Worm (Caenorhabditis elegans) whole organism, L3 larva: ENCODE data around the gene ula-1.

Experiments used
- fkh-2 ChIP-seq: fragments of 150-350 bp; optimal IDR thresholded peaks from 2 replicates; lab custom pipeline; 2014; ENCODE audit warnings: missing biosample characterization, missing genetic modification reagents, missing genetic modification characterization
- fos-1 ChIP-seq: fragments of 150-350 bp; optimal IDR thresholded peaks from 2 replicates; lab custom pipeline; 2014; ENCODE audit warnings: missing biosample characterization, missing genetic modification characterization
- lin-15B ChIP-seq: fragments of 150-350 bp; optimal IDR thresholded peaks from 2 replicates; lab custom pipeline; 2014; ENCODE audit warnings: missing biosample characterization, missing genetic modification characterization
- lsy-12 ChIP-seq: sonication (generic microtip); optimal IDR thresholded peaks from 2 replicates; lab custom pipeline; 2016; ENCODE audit warnings: mild to moderate bottlenecking, missing genetic modification characterization, missing compliant biosample characterization
- nfya-1 ChIP-seq: sonication (generic microtip); optimal IDR thresholded peaks from 2 replicates; lab custom pipeline; 2017; ENCODE audit warnings: missing genetic modification characterization, mild to moderate bottlenecking, missing compliant biosample characterization, antibody characterized with exemption, moderate library complexity; ENCODE audit not compliant: insufficient read depth
- nhr-12 ChIP-seq: fragments of 150-350 bp; optimal IDR thresholded peaks from 2 replicates; lab custom pipeline; 2014; ENCODE audit warnings: missing biosample characterization, missing genetic modification characterization
- nhr-23 ChIP-seq: fragments of 150-350 bp; optimal IDR thresholded peaks from 2 replicates; lab custom pipeline; 2014; ENCODE audit warnings: missing biosample characterization, missing genetic modification reagents, missing genetic modification characterization
- nhr-28 ChIP-seq: fragments of 150-350 bp; optimal IDR thresholded peaks from 2 replicates; lab custom pipeline; 2014; ENCODE audit warnings: missing biosample characterization, missing genetic modification characterization
- nhr-67 ChIP-seq: fragments of 150-350 bp; optimal IDR thresholded peaks from 2 replicates; lab custom pipeline; 2014; ENCODE audit warnings: missing biosample characterization, missing genetic modification characterization
- pha-4 ChIP-seq: fragments of 150-350 bp; optimal IDR thresholded peaks from 2 replicates; lab custom pipeline; 2014; ENCODE audit warnings: missing biosample characterization, missing genetic modification reagents, missing genetic modification characterization
- unc-39 ChIP-seq: sonication (generic microtip); optimal IDR thresholded peaks from 4 replicates; lab custom pipeline; 2017; ENCODE audit warnings: missing biosample characterization, missing genetic modification characterization
- unc-62 ChIP-seq: fragments of 150-350 bp; sonication (generic microtip); optimal IDR thresholded peaks from 4 replicates; lab custom pipeline; 2014; ENCODE audit warnings: missing biosample characterization, missing genetic modification reagents, missing genetic modification characterization

The ula-1 gene

ce11 chrIII:4870478-4870877 is 49.6 kb downstream of the ula-1 start, which contains the start of gene gipc-1:
Gene gipc-1 (plus strand): TSS chrIII:4870778.
- TF ChIP-seq unc-62 (GFP tag; lab: Kevin White, UChicago) (no peak), pha-4 (tag; lab: Kevin White, UChicago) (no peak)

ce11 chrIII:4868643-4869042 is 51.5 kb downstream of the ula-1 start, which contains the start of the genes msd-4 and C35D10.3:
Gene msd-4 (minus strand): TSS chrIII:4868743.
Gene C35D10.3 (plus strand): TSS chrIII:4868921.
- TF ChIP-seq nhr-67 (tag; lab: Kevin White, UChicago): no peak
- TF ChIP-seq lsy-12 (tag; lab: Kevin White, UChicago): no peak
- no peak for TF ChIP-seq unc-39 (tag; lab: Kevin White, UChicago)
- TF ChIP-seq nfya-1: no peak
- no peak for TF ChIP-seq lin-15B (tag; lab: Kevin White, UChicago)
- no peak for TF ChIP-seq fkh-2 (tag; lab: Kevin White, UChicago)
- TF ChIP-seq fos-1 (tag; lab: Kevin White, UChicago): no peak
- no peak for TF ChIP-seq nhr-28
- no peak for TF ChIP-seq nhr-23 (tag; lab: Kevin White, UChicago)
- TF ChIP-seq nhr-12 (tag; lab: Kevin White, UChicago): no peak
- TF ChIP-seq, all 47 proteins: peak for 0
